Worm (Caenorhabditis elegans): ENCODE measurements around the gene C37C3.18.

The C37C3.18 gene

DNA sequence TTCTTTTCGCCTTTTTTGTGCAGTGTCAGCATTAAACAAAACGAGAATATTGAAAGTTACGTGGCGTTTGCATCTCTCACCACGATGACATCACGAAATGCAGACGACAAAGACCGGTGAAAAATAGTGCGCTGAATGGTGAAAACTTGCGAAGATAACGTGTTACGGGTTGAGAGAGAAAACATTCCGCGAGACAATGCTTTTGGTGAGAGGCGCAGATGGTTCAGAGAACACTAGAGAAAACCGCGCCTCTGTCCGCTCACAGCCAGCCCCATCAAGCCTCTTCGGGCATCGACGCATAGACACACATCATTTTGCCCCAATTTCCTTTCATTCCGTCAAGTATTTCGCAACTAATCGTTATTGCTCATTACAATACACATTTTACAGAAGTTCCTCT lies at the start of gene C37C3.18, which contains the start of gene C37C3.9:
Gene C37C3.18 (plus strand): TSS at position 391 of the 400 bp plus-strand sequence.
Gene C37C3.9 (minus strand): TSS at position 98 of the 400 bp plus-strand sequence.
- TF ChIP-seq him-1 (tag; optimal IDR thresholded peaks at IDR 0.05) (no peak), W03F9.2 (tag; optimal IDR thresholded peaks at IDR 0.05) (peak; percentile 31)

DNA sequence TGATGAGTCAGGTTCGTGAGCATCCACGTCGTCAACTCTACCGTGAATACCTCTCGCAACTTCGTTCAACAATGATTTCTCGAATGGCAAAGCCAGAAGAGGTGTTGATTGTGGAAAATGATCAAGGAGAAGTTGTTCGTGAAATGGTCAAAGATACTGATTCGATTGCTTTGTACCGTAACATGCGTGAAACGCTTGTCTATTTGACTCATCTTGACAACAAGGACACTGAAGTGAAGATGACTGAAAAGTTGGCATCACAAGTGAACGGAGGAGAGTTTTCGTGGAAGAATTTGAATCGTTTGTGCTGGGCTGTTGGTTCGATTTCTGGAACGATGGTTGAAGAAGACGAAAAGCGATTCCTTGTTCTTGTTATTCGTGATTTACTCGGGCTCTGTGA lies 48.2 kb upstream of the C37C3.18 start:
- TF ChIP-seq W03F9.2 (tag; optimal IDR thresholded peaks at IDR 0.05), result no peak
- no peak for TF ChIP-seq him-1 (tag; optimal IDR thresholded peaks at IDR 0.05)
- TF ChIP-seq dao-5 (tag; optimal IDR thresholded peaks at IDR 0.05), result no peak

DNA sequence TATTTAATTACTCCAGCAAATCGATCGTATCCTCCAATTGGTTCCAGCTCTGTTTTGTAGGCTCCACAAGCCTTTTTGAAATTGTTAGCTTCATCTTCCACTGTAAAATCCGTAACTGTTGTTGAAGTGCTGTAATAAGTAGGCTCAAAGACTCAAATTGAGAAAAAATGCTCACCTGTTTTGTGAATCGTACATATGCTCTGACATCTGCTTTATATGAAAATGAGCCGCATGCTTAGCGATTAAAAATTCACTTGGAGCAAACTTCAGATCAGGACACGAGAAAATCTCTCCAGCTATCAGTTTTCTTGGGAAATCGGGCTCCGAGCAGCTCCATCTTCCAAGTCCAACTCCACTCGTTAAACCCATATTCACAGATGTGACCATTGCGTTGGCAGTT lies 46.3 kb upstream of the C37C3.18 start:
- TF ChIP-seq W03F9.2 (tag; optimal IDR thresholded peaks at IDR 0.05) (no peak), dao-5 (tag; optimal IDR thresholded peaks at IDR 0.05) (no peak), him-1 (tag; optimal IDR thresholded peaks at IDR 0.05) (no peak)

DNA sequence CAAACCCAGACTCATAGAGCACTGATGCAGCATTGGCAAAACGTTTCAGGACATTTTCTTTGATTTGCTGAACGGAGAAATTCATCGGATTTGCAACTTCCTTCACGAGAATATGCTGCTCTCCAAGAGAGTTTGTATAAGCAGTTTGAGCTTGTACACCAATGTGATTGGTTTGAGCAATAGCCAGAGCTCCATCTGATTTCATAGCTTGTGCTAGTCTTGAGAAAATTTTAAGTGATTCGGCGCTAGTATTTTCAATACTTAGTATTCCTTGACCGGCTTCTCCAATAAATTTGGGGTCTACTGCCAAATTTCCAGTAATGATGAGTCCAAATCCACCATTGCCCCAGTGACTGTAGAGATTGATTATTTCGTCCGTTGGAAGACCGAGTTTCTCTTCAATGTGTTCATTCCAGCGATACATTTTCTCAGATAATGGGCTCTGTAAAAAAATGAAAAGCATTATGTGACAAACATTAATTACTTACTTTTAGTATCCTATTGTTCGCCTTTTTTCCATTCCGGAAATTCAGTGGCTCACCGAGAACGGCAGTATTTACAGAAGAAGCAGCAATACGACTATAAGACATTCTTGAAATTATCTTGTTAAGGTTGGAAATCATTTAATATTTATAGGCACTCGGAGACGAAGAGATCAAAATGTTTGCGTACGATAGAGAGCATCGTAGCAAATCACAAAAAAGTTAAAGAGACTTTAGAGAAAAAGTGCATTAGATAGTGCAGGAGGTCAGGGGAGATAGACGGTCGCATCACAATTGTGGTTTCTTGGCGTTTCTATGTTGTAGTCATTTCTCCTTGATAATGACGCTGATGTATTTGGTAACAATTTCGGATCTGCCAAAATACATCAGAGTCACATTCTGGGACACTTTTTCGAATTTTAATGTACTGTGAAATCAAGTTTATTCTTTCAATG lies 45.2 kb upstream of the C37C3.18 start, which contains the start of gene ZK742.3:
Gene ZK742.3 (minus strand): TSS at position 593 of the 937 bp plus-strand sequence.
- TF ChIP-seq him-1 (tag; optimal IDR thresholded peaks at IDR 0.05), result no peak
- TF ChIP-seq W03F9.2 (tag; optimal IDR thresholded peaks at IDR 0.05), result no peak
- no peak for TF ChIP-seq dao-5 (tag; optimal IDR thresholded peaks at IDR 0.05)

DNA sequence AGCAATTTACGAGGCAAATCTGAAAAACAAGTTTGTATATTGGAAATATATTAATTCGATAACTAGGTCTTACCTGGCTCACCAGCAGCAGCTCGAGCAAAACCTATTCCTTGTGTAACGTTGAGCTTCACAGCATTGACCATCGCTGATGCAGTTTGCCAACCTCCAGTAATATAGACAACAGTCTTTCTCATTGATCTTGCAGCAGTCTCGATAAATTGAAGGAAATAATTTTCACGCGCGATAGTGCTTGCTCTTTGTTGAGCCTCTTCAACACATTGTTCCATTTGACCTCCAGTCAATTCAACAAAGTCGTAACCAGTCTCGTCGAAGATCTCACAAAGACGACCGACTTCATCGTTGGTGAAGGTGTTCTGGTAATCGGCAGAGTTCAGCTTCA lies 44.2 kb upstream of the C37C3.18 start:
- TF ChIP-seq dao-5 (tag; optimal IDR thresholded peaks at IDR 0.05), result no peak
- TF ChIP-seq W03F9.2 (tag; optimal IDR thresholded peaks at IDR 0.05), result no peak
- TF ChIP-seq him-1 (tag; optimal IDR thresholded peaks at IDR 0.05), result no peak

DNA sequence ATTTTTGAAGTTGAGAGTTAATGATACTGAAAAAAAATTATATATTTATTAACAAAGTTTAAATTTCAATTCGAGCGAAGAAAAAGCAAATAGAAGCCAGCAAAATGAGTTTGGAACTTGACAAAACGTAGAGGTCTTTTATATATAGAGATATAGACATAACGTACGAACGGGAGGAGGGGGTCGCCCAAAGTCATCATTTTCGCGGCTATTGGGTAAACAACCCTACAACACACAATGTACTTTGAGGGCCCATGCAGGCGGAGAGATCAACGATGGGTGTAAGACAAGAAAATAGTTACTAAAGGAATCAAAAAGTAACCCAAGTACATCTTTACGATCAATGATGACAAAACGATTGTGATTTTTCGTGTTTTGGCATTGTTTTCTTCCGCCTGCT lies 43.0 kb upstream of the C37C3.18 start, which contains the start of gene ZK742.4:
Gene ZK742.4 (minus strand): TSS at position 35 of the 400 bp plus-strand sequence.
- TF ChIP-seq W03F9.2 (tag; optimal IDR thresholded peaks at IDR 0.05), result no peak

DNA sequence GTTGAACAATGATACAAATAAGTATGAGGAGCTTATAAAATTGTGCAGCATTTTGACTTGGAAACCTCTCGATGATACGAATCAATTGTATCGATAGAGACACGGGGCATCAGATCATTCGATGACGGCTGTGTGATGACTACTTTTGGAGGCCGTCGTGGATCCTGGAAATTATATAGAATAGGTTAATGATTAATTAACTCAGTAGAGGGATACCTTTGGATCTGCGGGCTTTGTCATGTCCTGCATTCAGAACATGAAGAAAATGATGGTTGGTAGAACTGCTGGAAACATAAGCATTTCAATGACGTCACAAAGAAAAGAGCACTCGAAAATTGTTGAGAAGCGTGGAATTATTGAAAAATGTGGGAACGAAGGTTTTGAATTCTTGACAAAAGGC lies 40.2 kb upstream of the C37C3.18 start, which contains the start of gene ZK742.6:
Gene ZK742.6 (minus strand): TSS at position 342 of the 400 bp plus-strand sequence.
- TF ChIP-seq dao-5 (tag; optimal IDR thresholded peaks at IDR 0.05) (no peak), W03F9.2 (tag; optimal IDR thresholded peaks at IDR 0.05) (no peak), him-1 (tag; optimal IDR thresholded peaks at IDR 0.05) (no peak)

DNA sequence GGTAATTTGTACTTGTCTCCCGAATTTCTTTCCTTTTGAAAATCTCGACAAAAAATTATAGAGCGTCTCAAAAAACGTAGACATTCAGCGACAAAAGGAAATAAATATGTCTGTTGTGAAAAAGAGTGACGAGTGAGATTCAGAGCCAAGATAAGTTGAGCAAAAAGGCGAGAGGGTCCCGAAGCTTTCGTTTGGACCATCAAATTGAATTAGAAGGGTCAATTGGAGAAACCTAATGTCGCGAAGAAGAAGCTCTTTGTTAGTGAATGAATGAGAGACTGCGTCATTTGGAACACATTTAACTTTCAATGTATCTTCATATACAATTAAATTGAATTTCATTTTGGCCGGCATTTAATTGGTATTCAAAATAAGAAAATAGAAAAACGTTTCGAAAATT lies 38.3 kb upstream of the C37C3.18 start:
- TF ChIP-seq W03F9.2 (tag; optimal IDR thresholded peaks at IDR 0.05), result no peak
- TF ChIP-seq him-1 (tag; optimal IDR thresholded peaks at IDR 0.05), result no peak
- TF ChIP-seq dao-5 (tag; optimal IDR thresholded peaks at IDR 0.05), result no peak

DNA sequence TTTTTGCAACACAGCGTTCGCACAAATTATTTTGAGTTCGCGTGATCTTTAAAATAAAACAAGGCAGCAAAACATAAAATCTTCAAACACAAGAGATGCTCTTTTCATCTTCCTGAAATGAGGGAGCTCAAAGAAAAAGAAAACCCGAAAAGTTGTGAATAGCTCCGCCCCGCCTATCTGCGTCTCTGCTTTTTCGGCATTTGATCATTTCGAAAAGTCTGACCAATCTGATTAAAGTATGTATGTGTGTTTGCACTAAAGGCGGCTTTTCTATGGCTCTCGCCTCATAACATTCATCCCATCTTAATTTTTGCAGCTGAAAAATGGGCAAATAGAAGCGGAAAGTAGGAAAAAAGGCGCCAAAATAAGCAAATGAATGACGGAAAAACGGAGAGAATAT lies 35.2 kb upstream of the C37C3.18 start:
- no peak for TF ChIP-seq W03F9.2 (tag; optimal IDR thresholded peaks at IDR 0.05)

DNA sequence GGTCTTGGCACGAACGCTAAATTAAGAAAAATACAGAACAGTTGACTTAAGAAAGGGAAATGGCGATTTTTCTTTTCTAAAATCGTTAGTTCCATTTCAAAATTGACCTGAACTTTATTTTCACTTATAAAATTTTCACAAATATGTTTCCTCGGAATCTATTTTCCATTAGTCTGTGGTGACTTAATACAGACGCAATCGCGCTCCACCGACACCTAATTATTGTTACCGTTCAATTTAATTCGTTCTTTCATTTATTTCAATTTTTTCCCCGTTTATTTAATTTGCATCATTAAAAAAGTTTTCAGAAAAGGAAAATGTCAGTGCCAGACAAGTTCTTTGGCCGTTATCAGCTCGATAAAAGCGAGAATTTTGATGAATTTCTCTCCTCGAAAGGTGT lies 34.5 kb upstream of the C37C3.18 start, which contains the start of gene lbp-4:
Gene lbp-4 (plus strand): TSS at position 309 of the 400 bp plus-strand sequence.
- TF ChIP-seq W03F9.2 (tag; optimal IDR thresholded peaks at IDR 0.05) (peak; percentile 6), him-1 (tag; optimal IDR thresholded peaks at IDR 0.05) (no peak)

DNA sequence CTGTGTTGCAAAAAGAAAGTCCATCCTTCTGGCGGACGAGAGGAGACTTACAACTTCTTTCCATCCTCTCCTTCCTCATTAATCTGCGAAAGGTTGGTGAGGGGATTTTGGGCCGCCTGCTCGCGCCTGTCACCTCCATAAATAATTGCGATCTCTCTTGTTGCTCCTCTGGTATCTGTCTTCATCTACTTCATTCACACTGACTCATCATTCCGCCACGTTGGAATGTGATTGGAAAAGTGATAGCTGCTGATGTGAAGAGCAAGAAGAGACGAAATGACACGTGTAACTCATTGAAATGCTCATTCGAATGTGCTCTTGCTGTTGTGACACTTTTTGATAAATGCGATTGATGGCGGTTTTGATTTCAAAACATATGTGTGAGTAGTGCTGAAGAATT lies 32.1 kb upstream of the C37C3.18 start:
- TF ChIP-seq him-1 (tag; optimal IDR thresholded peaks at IDR 0.05) (no peak), dao-5 (tag; optimal IDR thresholded peaks at IDR 0.05) (no peak), W03F9.2 (tag; optimal IDR thresholded peaks at IDR 0.05) (no peak)

DNA sequence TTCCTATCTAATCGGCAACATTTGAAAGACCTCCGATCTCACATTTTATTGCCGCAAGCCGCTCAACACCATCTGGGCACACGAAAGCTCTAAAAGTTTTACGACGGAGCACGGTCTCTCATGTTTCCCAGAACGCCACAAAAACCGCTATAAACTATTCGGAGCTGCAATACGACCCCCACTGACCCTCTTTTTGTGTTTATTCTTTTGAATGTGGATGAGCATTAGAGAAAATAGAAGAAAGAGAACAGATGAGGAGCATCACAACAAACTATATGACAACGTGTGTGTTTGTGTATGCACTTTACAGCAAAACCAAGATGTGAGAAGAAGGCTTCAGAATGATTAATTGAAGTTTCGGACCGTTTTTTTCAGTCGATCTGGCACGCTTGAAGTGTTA lies 30.7 kb upstream of the C37C3.18 start:
- TF ChIP-seq W03F9.2 (tag; optimal IDR thresholded peaks at IDR 0.05), result no peak
- no peak for TF ChIP-seq dao-5 (tag; optimal IDR thresholded peaks at IDR 0.05)
- TF ChIP-seq him-1 (tag; optimal IDR thresholded peaks at IDR 0.05), result no peak

DNA sequence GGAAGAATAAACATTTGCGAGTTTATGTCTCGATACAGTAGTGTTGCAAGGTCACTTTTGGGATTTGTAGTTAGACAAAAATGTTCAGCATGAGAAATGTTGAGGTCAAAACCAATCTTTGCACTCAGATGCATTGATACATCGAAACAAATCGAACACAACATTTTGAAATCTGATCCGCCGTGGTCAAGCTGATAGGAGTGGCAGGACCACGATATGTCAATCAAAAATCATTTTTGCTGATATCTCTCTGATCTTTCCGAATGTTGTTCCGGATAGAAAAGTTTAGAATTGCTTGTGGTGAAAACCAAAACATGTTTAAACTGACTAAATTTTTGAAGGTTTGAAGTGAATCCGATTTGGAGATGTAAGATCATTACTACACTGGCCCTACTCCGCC lies 29.0 kb upstream of the C37C3.18 start:
- TF ChIP-seq W03F9.2 (tag; optimal IDR thresholded peaks at IDR 0.05) (no peak), dao-5 (tag; optimal IDR thresholded peaks at IDR 0.05) (no peak), him-1 (tag; optimal IDR thresholded peaks at IDR 0.05) (no peak)

DNA sequence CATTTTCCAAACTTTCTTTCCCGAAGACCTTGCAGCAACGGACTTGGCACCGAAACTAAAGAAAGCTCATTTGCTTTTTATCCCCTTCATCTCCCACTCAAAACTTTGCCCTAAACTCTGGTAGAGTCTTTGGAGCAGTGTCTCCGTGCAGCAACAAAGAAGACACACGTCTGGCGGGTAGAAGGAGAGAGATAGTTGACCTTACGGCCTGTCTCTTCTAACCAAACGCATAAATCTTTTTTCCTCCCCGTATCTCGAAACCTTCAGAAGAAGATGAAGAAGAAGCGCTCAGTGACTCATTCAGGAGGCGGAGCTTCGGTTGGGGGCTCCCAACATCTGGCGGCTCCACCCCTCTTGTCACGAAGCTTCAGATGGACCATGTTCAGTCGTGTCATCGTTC lies 28.4 kb upstream of the C37C3.18 start:
- TF ChIP-seq dao-5 (tag; optimal IDR thresholded peaks at IDR 0.05) (no peak), him-1 (tag; optimal IDR thresholded peaks at IDR 0.05) (no peak), W03F9.2 (tag; optimal IDR thresholded peaks at IDR 0.05) (no peak)

DNA sequence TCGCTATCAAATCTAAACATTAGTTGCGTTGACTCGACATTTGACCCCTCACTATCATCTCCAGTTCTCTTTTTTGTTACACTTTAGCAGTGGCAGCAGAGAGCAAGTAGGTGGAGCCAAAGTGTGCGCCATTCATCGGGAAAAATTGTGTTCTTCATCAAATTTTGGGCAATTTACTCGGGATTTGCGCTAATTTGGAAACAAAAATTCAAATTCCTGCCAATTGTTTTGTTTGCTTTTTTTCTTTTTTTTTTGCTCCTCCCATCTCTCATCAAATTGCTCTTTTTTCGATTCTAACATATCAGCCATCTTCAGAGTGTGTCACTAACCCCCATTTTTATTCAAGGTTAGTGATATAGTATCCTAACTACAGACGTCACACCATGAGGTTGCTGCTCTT lies 27.9 kb upstream of the C37C3.18 start, which contains the start of gene mig-6:
Gene mig-6 (plus strand): TSS at position 301 of the 400 bp plus-strand sequence.
- TF ChIP-seq W03F9.2 (tag; optimal IDR thresholded peaks at IDR 0.05), result no peak
- TF ChIP-seq him-1 (tag; optimal IDR thresholded peaks at IDR 0.05), result no peak
- no peak for TF ChIP-seq dao-5 (tag; optimal IDR thresholded peaks at IDR 0.05)
